Worm (Caenorhabditis elegans): Measurements from ENCODE around the gene F26F4.9.

DNA sequence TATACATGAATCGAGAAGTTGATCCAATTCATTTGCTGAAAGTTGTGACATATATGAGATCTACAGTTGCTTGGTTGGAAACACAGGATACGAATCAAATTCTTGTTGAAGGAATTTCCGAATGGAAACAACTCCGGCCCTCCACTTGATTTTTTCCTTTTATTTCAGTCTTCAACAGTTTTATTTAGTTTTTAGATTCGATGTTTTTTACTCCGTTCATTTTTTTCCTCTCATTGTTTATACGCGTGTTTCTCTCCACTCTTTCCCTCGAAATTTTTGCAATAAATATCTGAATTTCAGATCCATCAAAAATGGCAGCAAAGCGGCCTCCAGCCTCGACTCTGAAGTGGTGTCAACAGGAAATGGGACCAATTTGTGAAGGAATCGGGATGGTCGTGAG is 49.2 kb downstream of the F26F4.9 start, which contains the start of gene coq-8:
- TF ChIP-seq cog-1 (tag; optimal IDR thresholded peaks at IDR 0.05) (no peak), klf-2 (GFP tag; conservative IDR thresholded peaks at IDR 0.05) (no peak), med-1 (GFP tag; optimal IDR thresholded peaks at IDR 0.05; ENCODE audit: insufficient read depth) (no peak), ztf-23 (GFP tag; IDR thresholded peaks at IDR 0.05) (no peak), ref-1 (GFP tag; conservative IDR thresholded peaks at IDR 0.05) (no peak), T22C8.4 (GFP tag; IDR thresholded peaks at IDR 0.05) (no peak)
